Fruit fly (Drosophila melanogaster) whole organism, embryonic: ENCODE data around the gene CG3117.

Source experiments
- Bgb ChIP-seq: fragments of 200-800 bp; sonication (Bioruptor generic); IDR thresholded peaks from 2 replicates; pipeline ENCODE4 v1.3.6; 2022; ENCODE audit warnings: missing biosample characterization, missing genetic modification characterization; ENCODE audit not compliant: partially characterized antibody
- CG11456 ChIP-seq: fragments of 200-800 bp; sonication (Bioruptor generic); IDR thresholded peaks from 3 replicates; pipeline ENCODE4 v1.3.6; 2022; ENCODE audit warnings: missing biosample characterization, missing genetic modification characterization
- CG12104 ChIP-seq: fragments of 200-800 bp; sonication (Bioruptor generic); optimal IDR thresholded peaks from 3 replicates; lab custom pipeline; 2016; ENCODE audit warnings: missing biosample characterization, missing genetic modification characterization
- CG12155 ChIP-seq: fragments of 200-800 bp; sonication (Bioruptor generic); optimal IDR thresholded peaks from 3 replicates; lab custom pipeline; 2016; ENCODE audit warnings: missing biosample characterization, missing genetic modification characterization
- CG12219 ChIP-seq: fragments of 200-800 bp; sonication (Bioruptor generic); optimal IDR thresholded peaks from 3 replicates; lab custom pipeline; 2018; ENCODE audit warnings: missing biosample characterization, mild to moderate bottlenecking, missing genetic modification characterization
- CG1233 ChIP-seq: fragments of 200-800 bp; sonication (Bioruptor generic); optimal IDR thresholded peaks from 4 replicates; lab custom pipeline; 2018; ENCODE audit warnings: missing biosample characterization, mild to moderate bottlenecking, missing genetic modification characterization
- CG12391 ChIP-seq: fragments of 200-800 bp; sonication (Bioruptor generic); optimal IDR thresholded peaks from 3 replicates; lab custom pipeline; 2018; ENCODE audit warnings: missing biosample characterization, mild to moderate bottlenecking, missing genetic modification characterization, moderate library complexity
- CG13287 ChIP-seq: fragments of 200-800 bp; sonication (Bioruptor generic); IDR thresholded peaks from 2 replicates; pipeline ENCODE4 v1.3.6; 2022; ENCODE audit warnings: missing biosample characterization, missing genetic modification characterization; ENCODE audit not compliant: partially characterized antibody
- CG13296 ChIP-seq: fragments of 200-800 bp; sonication (Bioruptor generic); optimal IDR thresholded peaks from 3 replicates; lab custom pipeline; 2018; ENCODE audit warnings: missing biosample characterization, mild to moderate bottlenecking, missing genetic modification characterization
- CG17829 ChIP-seq: fragments of 200-800 bp; optimal IDR thresholded peaks from 2 replicates; lab custom pipeline; 2019; ENCODE audit warnings: missing biosample characterization, mild to moderate bottlenecking, missing genetic modification characterization, moderate library complexity
- CG18262 ChIP-seq: fragments of 200-800 bp; optimal IDR thresholded peaks from 3 replicates; lab custom pipeline; 2019; ENCODE audit warnings: missing biosample characterization, mild to moderate bottlenecking, missing genetic modification characterization, moderate library complexity
- CG18476 ChIP-seq: fragments of 200-800 bp; sonication (Bioruptor generic); optimal IDR thresholded peaks from 2 replicates; lab custom pipeline; 2016; ENCODE audit warnings: missing biosample characterization, mild to moderate bottlenecking, missing genetic modification characterization
- CG2712 ChIP-seq: fragments of 200-800 bp; optimal IDR thresholded peaks from 3 replicates; lab custom pipeline; 2019; ENCODE audit warnings: missing biosample characterization, mild to moderate bottlenecking, missing genetic modification characterization, moderate library complexity
- CG3281 ChIP-seq: fragments of 200-800 bp; sonication (Bioruptor generic); optimal IDR thresholded peaks from 3 replicates; lab custom pipeline; 2017; ENCODE audit warnings: missing biosample characterization, mild to moderate bottlenecking, missing genetic modification characterization
- CG4282 ChIP-seq: fragments of 200-800 bp; sonication (Bioruptor generic); optimal IDR thresholded peaks from 2 replicates; lab custom pipeline; 2016; ENCODE audit warnings: missing biosample characterization, missing genetic modification characterization
- CG4707 ChIP-seq: fragments of 200-800 bp; sonication (Bioruptor generic); optimal IDR thresholded peaks from 2 replicates; lab custom pipeline; 2018; ENCODE audit warnings: missing biosample characterization, mild to moderate bottlenecking, missing genetic modification characterization, moderate library complexity
- CG4730 ChIP-seq: fragments of 200-800 bp; sonication (Bioruptor generic); IDR thresholded peaks from 2 replicates; pipeline ENCODE4 v1.3.6; 2022; ENCODE audit warnings: missing biosample characterization, missing genetic modification characterization
- CG6175 ChIP-seq: fragments of 200-800 bp; sonication (Bioruptor generic); IDR thresholded peaks from 3 replicates; pipeline ENCODE4 v1.3.6; 2022; ENCODE audit warnings: missing biosample characterization, missing genetic modification characterization
- CG7839 ChIP-seq: fragments of 200-800 bp; sonication (Bioruptor generic); optimal IDR thresholded peaks from 3 replicates; lab custom pipeline; 2018; ENCODE audit warnings: missing biosample characterization, mild to moderate bottlenecking, missing genetic modification characterization, moderate library complexity
- CG7963 ChIP-seq: fragments of 200-800 bp; sonication (Bioruptor generic); IDR thresholded peaks from 3 replicates; pipeline ENCODE4 v1.3.6; 2022; ENCODE audit warnings: missing biosample characterization, missing genetic modification characterization; ENCODE audit not compliant: partially characterized antibody
- CG9932 ChIP-seq: fragments of 200-800 bp; sonication (Bioruptor generic); IDR thresholded peaks from 2 replicates; pipeline ENCODE4 v1.3.6; 2022; ENCODE audit warnings: missing biosample characterization, missing genetic modification characterization
- Deaf1 ChIP-seq: fragments of 200-800 bp; optimal IDR thresholded peaks from 3 replicates; lab custom pipeline; 2019; ENCODE audit warnings: missing biosample characterization, mild to moderate bottlenecking, missing genetic modification characterization, moderate library complexity
- Eip74EF ChIP-seq, 2 experiments: fragments of 200-800 bp in 1 of 2; fragments of >200 bp in 1 of 2; sonication (Bioruptor generic) in 1 of 2; optimal IDR thresholded peaks; 2 replicates each; lab custom pipeline; 2017 to 2019; ENCODE audit warnings: missing biosample characterization in 2 of 2, missing genetic modification characterization in 2 of 2, mild to moderate bottlenecking in 1 of 2, moderate library complexity in 1 of 2
- Hmr ChIP-seq: fragments of 200-800 bp; sonication (Bioruptor generic); optimal IDR thresholded peaks from 3 replicates; lab custom pipeline; 2017; ENCODE audit warnings: mild to moderate bottlenecking, missing biosample characterization, missing genetic modification reagents, missing genetic modification characterization
- Hsf ChIP-seq: fragments of 200-800 bp; sonication (Bioruptor generic); optimal IDR thresholded peaks from 3 replicates; lab custom pipeline; 2016; ENCODE audit warnings: missing biosample characterization, missing genetic modification characterization
- Meics ChIP-seq: fragments of 200-800 bp; sonication (Bioruptor generic); optimal IDR thresholded peaks from 2 replicates; lab custom pipeline; 2017; ENCODE audit warnings: missing biosample characterization, mild to moderate bottlenecking, missing genetic modification characterization
- Nf-YB ChIP-seq: fragments of 200-800 bp; sonication (Bioruptor generic); optimal IDR thresholded peaks from 3 replicates; lab custom pipeline; 2019; ENCODE audit warnings: missing biosample characterization, mild to moderate bottlenecking, missing genetic modification characterization, moderate library complexity
- NfI ChIP-seq: fragments of 200-800 bp; sonication (Bioruptor generic); optimal IDR thresholded peaks from 3 replicates; lab custom pipeline; 2018; ENCODE audit warnings: missing biosample characterization, mild to moderate bottlenecking, missing genetic modification characterization, moderate library complexity
- bcd ChIP-seq: fragments of 200-800 bp; sonication (Bioruptor generic); optimal IDR thresholded peaks from 2 replicates; lab custom pipeline; 2017; ENCODE audit warnings: missing biosample characterization, mild to moderate bottlenecking, missing genetic modification characterization
- eyg ChIP-seq: fragments of 200-800 bp; sonication (Bioruptor generic); optimal IDR thresholded peaks from 3 replicates; lab custom pipeline; 2016; ENCODE audit warnings: missing biosample characterization, missing genetic modification characterization
- fd64A ChIP-seq: fragments of 200-800 bp; sonication (Bioruptor generic); optimal IDR thresholded peaks from 3 replicates; lab custom pipeline; 2018; ENCODE audit warnings: missing biosample characterization, mild to moderate bottlenecking, missing genetic modification characterization
- gem ChIP-seq: fragments of 200-800 bp; sonication (Bioruptor generic); optimal IDR thresholded peaks from 2 replicates; lab custom pipeline; 2019; ENCODE audit warnings: missing biosample characterization, mild to moderate bottlenecking, missing genetic modification characterization, moderate library complexity
- grn ChIP-seq: fragments of 200-800 bp; sonication (Bioruptor generic); optimal IDR thresholded peaks from 3 replicates; lab custom pipeline; 2017; ENCODE audit warnings: missing biosample characterization, missing genetic modification characterization
- gsb-n ChIP-seq: fragments of 200-800 bp; sonication (Bioruptor generic); optimal IDR thresholded peaks from 3 replicates; lab custom pipeline; 2018; ENCODE audit warnings: missing biosample characterization, mild to moderate bottlenecking, missing genetic modification characterization
- jumu ChIP-seq: fragments of 200-800 bp; sonication (Bioruptor generic); optimal IDR thresholded peaks from 3 replicates; lab custom pipeline; 2016; ENCODE audit warnings: missing biosample characterization, missing genetic modification characterization
- lmd ChIP-seq: fragments of 200-800 bp; sonication (Bioruptor generic); IDR thresholded peaks from 2 replicates; pipeline ENCODE4 v1.3.6; 2022; ENCODE audit warnings: missing biosample characterization, missing genetic modification characterization
- pan ChIP-seq, 4 experiments: fragments of >200 bp in 3 of 4; fragments of 200-800 bp in 1 of 4; sonication (Bioruptor generic) in 1 of 4; optimal IDR thresholded peaks in 3 of 4; IDR thresholded peaks in 1 of 4; 2 replicates each; pipeline versions ENCODE4 v1.3.6 to Lab custom; 2017 to 2022; ENCODE audit warnings: missing biosample characterization in 2 of 4, missing genetic modification characterization in 2 of 4, mixed read lengths in 1 of 4
- pnt ChIP-seq: fragments of 200-800 bp; sonication (Bioruptor generic); optimal IDR thresholded peaks from 3 replicates; lab custom pipeline; 2016; ENCODE audit warnings: missing biosample characterization, missing genetic modification characterization
- prd ChIP-seq, 3 experiments: fragments of >200 bp in 2 of 3; fragments of 200-800 bp in 1 of 3; sonication (Bioruptor generic) in 1 of 3; optimal IDR thresholded peaks in 2 of 3; IDR thresholded peaks in 1 of 3; 2 replicates in 2 of 3; 3 replicates in 1 of 3; pipeline versions ENCODE4 v1.3.6 to Lab custom; 2017 to 2022; ENCODE audit warnings: missing biosample characterization in 1 of 3, missing genetic modification characterization in 1 of 3
- row ChIP-seq: fragments of 200-800 bp; sonication (Bioruptor generic); IDR thresholded peaks from 3 replicates; pipeline ENCODE4 v1.3.6; 2022; ENCODE audit warnings: missing biosample characterization, missing genetic modification characterization
- sisA ChIP-seq: fragments of 200-800 bp; sonication (Bioruptor generic); IDR thresholded peaks from 2 replicates; pipeline ENCODE4 v1.3.6; 2022; ENCODE audit warnings: missing biosample characterization, missing genetic modification characterization
- stc ChIP-seq: fragments of 200-800 bp; sonication (Bioruptor generic); IDR thresholded peaks from 2 replicates; pipeline ENCODE4 v1.3.6; 2022; ENCODE audit warnings: missing biosample characterization, missing genetic modification characterization
- twi ChIP-seq: fragments of 200-800 bp; optimal IDR thresholded peaks from 2 replicates; lab custom pipeline; 2019; ENCODE audit warnings: missing biosample characterization, mild to moderate bottlenecking, missing genetic modification characterization, moderate library complexity

The CG3117 gene

DNA sequence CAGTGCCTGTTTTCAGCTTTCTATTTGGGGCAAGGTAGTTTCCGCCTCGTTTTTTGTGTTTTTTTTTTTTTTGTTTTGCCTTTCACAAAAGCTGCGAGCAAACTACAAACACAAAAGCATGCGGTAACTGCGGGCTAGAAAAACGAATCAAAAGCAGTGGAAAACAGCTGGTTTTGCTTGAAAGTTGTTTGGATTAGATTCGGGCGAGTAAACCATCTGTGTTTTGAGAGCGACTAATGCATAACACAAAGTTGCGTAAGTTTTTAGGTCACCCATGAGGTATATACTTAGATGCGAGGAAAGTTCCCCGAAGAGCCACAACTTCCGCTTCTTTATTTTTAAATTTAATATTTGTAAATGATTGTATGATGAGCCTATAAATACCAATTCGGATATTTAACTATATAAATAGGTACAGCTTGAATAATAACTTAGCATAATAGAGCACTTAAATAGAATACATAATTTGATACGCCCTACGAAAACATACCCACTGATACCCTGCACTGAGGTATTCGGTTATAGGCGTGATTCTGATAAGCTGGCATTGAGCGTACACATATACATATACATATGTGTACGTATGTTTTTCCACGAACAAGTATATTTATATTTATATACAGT lies 25.4 kb upstream of the CG3117 start (continued):
- TF ChIP-seq Hmr (GFP tag; lab: Kevin White, UChicago) (peak; percentile 67), bcd (GFP tag; lab: Kevin White, UChicago) (peak; percentile 16), CG13287 (0 out of 2 replicates have a peak, but pooled peaks have one; percentile 12), CG12219 (peak; percentile 15), twi (peak; percentile 4), CG7839 (tag; lab: Kevin White, UChicago) (peak; percentile 72), stc (peak; percentile 28; the same call in 1 of the 2 replicates), Meics (peak; percentile 46), CG18476 (GFP tag; lab: Kevin White, UChicago) (no peak), gsb-n (tag; lab: Kevin White, UChicago) (peak; percentile 31), prd (optimal IDR thresholded peaks at IDR 0.05; lab: Kevin White, UChicago) (no peak), prd (GFP tag; IDR thresholded peaks at IDR 0.05; lab: Robert Waterston, UW) (peak; percentile 31; the same call in 1 of the 3 replicates), sisA (GFP tag; lab: Robert Waterston, UW) (peak; percentile 9; the same call in 1 of the 2 replicates), CG6175 (GFP tag; lab: Robert Waterston, UW) (0 out of 3 replicates have a peak, but pooled peaks have one; percentile 4), CG11456 (peak; percentile 55; the same call in 1 of the 3 replicates), gem (tag; lab: Kevin White, UChicago) (peak; percentile 63), pan (optimal IDR thresholded peaks at IDR 0.05; lab: Kevin White, UChicago) (no peak), pan (GFP tag; optimal IDR thresholded peaks at IDR 0.05 in 1 of 2, IDR thresholded peaks at IDR 0.05 in 1 of 2) (peak in 1 of 2 experiments; percentile 63), lmd (GFP tag; lab: Robert Waterston, UW) (peak; percentile 59), eyg (GFP tag; lab: Kevin White, UChicago) (no peak), CG18262 (peak; percentile 17), Hsf (GFP tag; lab: Kevin White, UChicago) (peak; percentile 9), CG17829 (tag; lab: Kevin White, UChicago) (peak; percentile 38), CG9932 (GFP tag; lab: Robert Waterston, UW) (peak; percentile 35; the same call in 1 of the 2 replicates), CG2712 (tag; lab: Kevin White, UChicago) (peak; percentile 29), CG12391 (peak; percentile 3), Bgb (GFP tag; lab: Robert Waterston, UW) (no peak), jumu (GFP tag; lab: Kevin White, UChicago) (no peak), Eip74EF (GFP tag; optimal IDR thresholded peaks at IDR 0.05; lab: Kevin White, UChicago) (peak in 1 of 2 experiments; percentile 85), CG4730 (GFP tag; lab: Robert Waterston, UW) (peak; percentile 45; the same call in 1 of the 2 replicates), row (GFP tag; lab: Robert Waterston, UW) (peak; percentile 61), CG1233 (GFP tag; lab: Kevin White, UChicago) (no peak), CG4282 (GFP tag; lab: Kevin White, UChicago) (no peak), CG12155 (no peak), grn (no peak), Deaf1 (peak; percentile 26), CG7963 (GFP tag; lab: Robert Waterston, UW) (0 out of 3 replicates have a peak, but pooled peaks have one; percentile 8), NfI (GFP tag; lab: Kevin White, UChicago) (peak; percentile 32), pnt (GFP tag; lab: Kevin White, UChicago) (no peak), CG13296 (GFP tag; lab: Kevin White, UChicago) (peak; percentile 55), fd64A (GFP tag; lab: Kevin White, UChicago) (no peak), Nf-YB (GFP tag; lab: Kevin White, UChicago) (peak; percentile 11), CG12104 (GFP tag; lab: Kevin White, UChicago) (peak; percentile 15), CG4707 (GFP tag; lab: Kevin White, UChicago) (no peak), CG3281 (GFP tag; lab: Kevin White, UChicago) (peak; percentile 34)
